Worm (Caenorhabditis elegans) whole organism, early embryonic: ENCODE measurements around the gene C04G6.6.

Source experiments
- B0310.2 ChIP-seq: sonication (generic microtip); optimal IDR thresholded peaks from 2 replicates; lab custom pipeline; 2016; ENCODE audit warnings: mild to moderate bottlenecking, missing genetic modification characterization, missing compliant biosample characterization
- F13C5.2 ChIP-seq: sonication (generic microtip); optimal IDR thresholded peaks from 2 replicates; lab custom pipeline; 2017; ENCODE audit warnings: mild to moderate bottlenecking, missing genetic modification characterization, inconsistent platforms, missing compliant biosample characterization
- aly-1 ChIP-seq: sonication (generic microtip); optimal IDR thresholded peaks from 2 replicates; lab custom pipeline; 2016; ENCODE audit warnings: missing genetic modification characterization, missing compliant biosample characterization
- ama-1 ChIP-seq: fragments of 150-350 bp; optimal IDR thresholded peaks from 2 replicates; lab custom pipeline; 2014
- ceh-13 ChIP-seq: fragments of 200-800 bp; sonication (Bioruptor generic); optimal IDR thresholded peaks from 2 replicates; lab custom pipeline; 2018; ENCODE audit warnings: mild to moderate bottlenecking, missing genetic modification characterization, missing compliant biosample characterization
- ceh-36 ChIP-seq: sonication (generic microtip); optimal IDR thresholded peaks from 2 replicates; lab custom pipeline; 2016; ENCODE audit warnings: missing genetic modification characterization, inconsistent platforms, missing compliant biosample characterization
- ets-7 ChIP-seq: sonication (generic microtip); optimal IDR thresholded peaks from 2 replicates; lab custom pipeline; 2016; ENCODE audit warnings: missing genotype, missing genetic modification characterization, missing compliant biosample characterization
- flt-1 ChIP-seq: fragments of 200-800 bp; sonication (Bioruptor generic); IDR thresholded peaks from 2 replicates; pipeline ENCODE4 v1.3.6; 2022; ENCODE audit warnings: missing genetic modification characterization, missing compliant biosample characterization
- hmbx-1 ChIP-seq: sonication (generic microtip); optimal IDR thresholded peaks from 2 replicates; lab custom pipeline; 2016; ENCODE audit warnings: mild to moderate bottlenecking, missing genetic modification characterization, missing compliant biosample characterization
- hmg-4 ChIP-seq: fragments of 200-800 bp; sonication (Bioruptor generic); optimal IDR thresholded peaks from 2 replicates; lab custom pipeline; 2018; ENCODE audit warnings: mild to moderate bottlenecking, missing genetic modification characterization, missing compliant biosample characterization
- hnd-1 ChIP-seq: sonication (generic microtip); optimal IDR thresholded peaks from 2 replicates; lab custom pipeline; 2016; ENCODE audit warnings: missing genetic modification characterization, missing compliant biosample characterization
- pes-1 ChIP-seq: fragments of 200-800 bp; sonication (Bioruptor generic); IDR thresholded peaks from 2 replicates; pipeline ENCODE4 v1.3.6; 2022; ENCODE audit warnings: missing genetic modification reagents, missing genetic modification characterization, missing compliant biosample characterization
- scrt-1 ChIP-seq: fragments of 200-800 bp; sonication (Bioruptor generic); IDR thresholded peaks from 2 replicates; pipeline ENCODE4 v1.3.6; 2022; ENCODE audit warnings: missing genetic modification characterization, missing compliant biosample characterization
- sea-1 ChIP-seq: fragments of 200-800 bp; sonication (Bioruptor generic); conservative IDR thresholded peaks from 2 replicates; pipeline ENCODE4 v1.3.6; 2022; ENCODE audit warnings: missing genetic modification characterization, missing compliant biosample characterization
- tbx-11 ChIP-seq: fragments of 200-800 bp; sonication (Bioruptor generic); IDR thresholded peaks from 2 replicates; pipeline ENCODE4 v1.3.6; 2022; ENCODE audit warnings: missing genetic modification characterization, missing compliant biosample characterization
- tbx-37 ChIP-seq: fragments of 200-800 bp; sonication (Bioruptor generic); conservative IDR thresholded peaks from 2 replicates; pipeline ENCODE4 v1.3.6; 2022; ENCODE audit warnings: missing genetic modification reagents, missing genetic modification characterization, missing compliant biosample characterization
- tra-4 ChIP-seq: sonication (generic microtip); optimal IDR thresholded peaks from 2 replicates; lab custom pipeline; 2017; ENCODE audit warnings: missing genetic modification characterization, missing compliant biosample characterization

The C04G6.6 gene

ce11 chrII:5086143-5086542 lies 13.4 kb downstream of the C04G6.6 start:
- TF ChIP-seq aly-1 (tag; lab: Kevin White, UChicago) (no peak), pes-1 (GFP tag; lab: Robert Waterston, UW) (no peak), B0310.2 (tag; lab: Kevin White, UChicago) (no peak), ceh-13 (GFP tag; lab: Kevin White, UChicago) (no peak), hmg-4 (GFP tag; lab: Kevin White, UChicago) (no peak), ceh-36 (tag; lab: Kevin White, UChicago) (no peak), tra-4 (tag; lab: Kevin White, UChicago) (no peak), scrt-1 (GFP tag; lab: Robert Waterston, UW) (no peak), sea-1 (GFP tag; lab: Robert Waterston, UW) (no peak), hmbx-1 (tag; lab: Kevin White, UChicago) (no peak), tbx-11 (GFP tag; lab: Robert Waterston, UW) (no peak), hnd-1 (tag; lab: Kevin White, UChicago) (no peak), F13C5.2 (tag; lab: Kevin White, UChicago) (no peak), tbx-37 (GFP tag; lab: Robert Waterston, UW) (no peak), ets-7 (no peak)

- TF ChIP-seq scrt-1 (GFP tag; lab: Robert Waterston, UW) (no peak), ceh-36 (tag; lab: Kevin White, UChicago) (no peak), B0310.2 (tag; lab: Kevin White, UChicago) (no peak), ets-7 (no peak), F13C5.2 (tag; lab: Kevin White, UChicago) (no peak), ceh-13 (GFP tag; lab: Kevin White, UChicago) (no peak), hmg-4 (GFP tag; lab: Kevin White, UChicago) (no peak), flt-1 (GFP tag; lab: Robert Waterston, UW) (no peak), sea-1 (GFP tag; lab: Robert Waterston, UW) (no peak)
Measured at ce11 chrII:5085450-5085849, 14.1 kb downstream of the C04G6.6 start, which contains the start of gene txt-9. Gene txt-9 (plus strand): TSS chrII:5085785.

ce11 chrII:5084225-5084624 lies 15.3 kb downstream of the C04G6.6 start:
- no peak for TF ChIP-seq tra-4 (tag; lab: Kevin White, UChicago)

ce11 chrII:5083341-5083740 lies 16.2 kb downstream of the C04G6.6 start, which contains the start of gene C04G6.4:
Gene C04G6.4 (minus strand): TSS chrII:5083441.
- TF ChIP-seq ceh-36 (tag; lab: Kevin White, UChicago), result no peak
- TF ChIP-seq hmbx-1 (tag; lab: Kevin White, UChicago), result no peak
- TF ChIP-seq hmg-4 (GFP tag; lab: Kevin White, UChicago), result no peak
- TF ChIP-seq ama-1 (lab: Kevin White, UChicago), result no peak

ce11 chrII:5081124-5081913 lies 18.2 kb downstream of the C04G6.6 start, which contains the start of gene dsh-2:
Gene dsh-2 (minus strand): TSS chrII:5081174.
- TF ChIP-seq aly-1 (tag; lab: Kevin White, UChicago) (no peak), ama-1 (lab: Kevin White, UChicago) (no peak), flt-1 (GFP tag; lab: Robert Waterston, UW) (no peak)

- no peak for TF ChIP-seq hnd-1 (tag; lab: Kevin White, UChicago)
- TF ChIP-seq ceh-36 (tag; lab: Kevin White, UChicago), result no peak
- TF ChIP-seq aly-1 (tag; lab: Kevin White, UChicago), result no peak
- TF ChIP-seq flt-1 (GFP tag; lab: Robert Waterston, UW), result no peak
- TF ChIP-seq ama-1 (lab: Kevin White, UChicago), result no peak
- no peak for TF ChIP-seq ceh-13 (GFP tag; lab: Kevin White, UChicago)
- TF ChIP-seq hmbx-1 (tag; lab: Kevin White, UChicago), result no peak
- no peak for TF ChIP-seq pes-1 (GFP tag; lab: Robert Waterston, UW)
- no peak for TF ChIP-seq ets-7
- no peak for TF ChIP-seq sea-1 (GFP tag; lab: Robert Waterston, UW)
- TF ChIP-seq tbx-11 (GFP tag; lab: Robert Waterston, UW), result no peak
- no peak for TF ChIP-seq F13C5.2 (tag; lab: Kevin White, UChicago)
- TF ChIP-seq tbx-37 (GFP tag; lab: Robert Waterston, UW), result no peak
- no peak for TF ChIP-seq hmg-4 (GFP tag; lab: Kevin White, UChicago)
- TF ChIP-seq scrt-1 (GFP tag; lab: Robert Waterston, UW), result no peak
- no peak for TF ChIP-seq tra-4 (tag; lab: Kevin White, UChicago)
- no peak for TF ChIP-seq B0310.2 (tag; lab: Kevin White, UChicago)
Measured at ce11 chrII:5071265-5071664, 28.3 kb downstream of the C04G6.6 start, which contains the start of gene C27A2.7. Gene C27A2.7 (minus strand): TSS chrII:5071365.

- TF ChIP-seq ceh-13 (GFP tag; lab: Kevin White, UChicago), result no peak
- no peak for TF ChIP-seq scrt-1 (GFP tag; lab: Robert Waterston, UW)
- TF ChIP-seq tbx-37 (GFP tag; lab: Robert Waterston, UW), result no peak
- TF ChIP-seq ets-7, result no peak
- TF ChIP-seq F13C5.2 (tag; lab: Kevin White, UChicago), result no peak
- TF ChIP-seq aly-1 (tag; lab: Kevin White, UChicago), result no peak
- no peak for TF ChIP-seq ceh-36 (tag; lab: Kevin White, UChicago)
- TF ChIP-seq hmg-4 (GFP tag; lab: Kevin White, UChicago), result no peak
- no peak for TF ChIP-seq B0310.2 (tag; lab: Kevin White, UChicago)
- TF ChIP-seq hmbx-1 (tag; lab: Kevin White, UChicago), result no peak
- no peak for TF ChIP-seq tra-4 (tag; lab: Kevin White, UChicago)
- TF ChIP-seq ama-1 (lab: Kevin White, UChicago), result no peak
- TF ChIP-seq sea-1 (GFP tag; lab: Robert Waterston, UW), result no peak
- no peak for TF ChIP-seq tbx-11 (GFP tag; lab: Robert Waterston, UW)
- TF ChIP-seq flt-1 (GFP tag; lab: Robert Waterston, UW), result no peak
Measured at ce11 chrII:5069525-5069924, 30.0 kb downstream of the C04G6.6 start, which contains the start of gene idpb-2. Gene idpb-2 (minus strand): TSS chrII:5069625.
